Fruit fly (Drosophila melanogaster) whole organism, embryonic: ENCODE measurements around the gene IntS2.

Experiments
- Asciz ChIP-seq: fragments of 200-800 bp; sonication (Bioruptor generic); optimal IDR thresholded peaks from 2 replicates; lab custom pipeline; 2017; ENCODE audit warnings: missing biosample characterization, mild to moderate bottlenecking, missing genetic modification characterization, missing genetic modification reagents
- Atf-2 ChIP-seq: fragments of 200-800 bp; sonication (Bioruptor generic); optimal IDR thresholded peaks from 2 replicates; lab custom pipeline; 2016; ENCODE audit warnings: missing biosample characterization, missing genetic modification characterization
- B-H2 ChIP-seq: fragments of 200-800 bp; sonication (Bioruptor generic); optimal IDR thresholded peaks from 2 replicates; lab custom pipeline; 2018; ENCODE audit warnings: missing biosample characterization, mild to moderate bottlenecking, missing genetic modification characterization
- Bgb ChIP-seq: fragments of 200-800 bp; sonication (Bioruptor generic); IDR thresholded peaks from 2 replicates; pipeline ENCODE4 v1.3.6; 2022; ENCODE audit warnings: missing biosample characterization, missing genetic modification characterization; ENCODE audit not compliant: partially characterized antibody
- Bteb2 ChIP-seq: fragments of 200-800 bp; sonication (Bioruptor generic); optimal IDR thresholded peaks from 2 replicates; lab custom pipeline; 2016; ENCODE audit warnings: missing biosample characterization, missing genetic modification characterization
- CG1024 ChIP-seq: fragments of 200-800 bp; sonication (Bioruptor generic); IDR thresholded peaks from 2 replicates; pipeline ENCODE4 v1.3.6; 2022; ENCODE audit warnings: missing biosample characterization, missing genetic modification characterization
- CG10462 ChIP-seq: fragments of 200-800 bp; sonication (Bioruptor generic); optimal IDR thresholded peaks from 2 replicates; lab custom pipeline; 2016; ENCODE audit warnings: missing biosample characterization, missing genetic modification characterization
- CG11247 ChIP-seq: fragments of 200-800 bp; sonication (Bioruptor generic); IDR thresholded peaks from 2 replicates; pipeline ENCODE4 v1.3.6; 2022; ENCODE audit warnings: missing biosample characterization, missing genetic modification characterization
- CG11398 ChIP-seq: fragments of 200-800 bp; sonication (Bioruptor generic); optimal IDR thresholded peaks from 2 replicates; lab custom pipeline; 2016; ENCODE audit warnings: missing biosample characterization, missing genetic modification characterization
- CG11696 ChIP-seq: fragments of 200-800 bp; sonication (Bioruptor generic); IDR thresholded peaks from 2 replicates; pipeline ENCODE4 v1.3.6; 2022; ENCODE audit warnings: missing biosample characterization, missing genetic modification characterization
- CG1233 ChIP-seq: fragments of 200-800 bp; sonication (Bioruptor generic); optimal IDR thresholded peaks from 4 replicates; lab custom pipeline; 2018; ENCODE audit warnings: missing biosample characterization, mild to moderate bottlenecking, missing genetic modification characterization
- CG14710 ChIP-seq: fragments of 200-800 bp; sonication (Bioruptor generic); optimal IDR thresholded peaks from 3 replicates; lab custom pipeline; 2019; ENCODE audit warnings: missing biosample characterization, mild to moderate bottlenecking, missing genetic modification characterization, moderate library complexity
- CG14860 ChIP-seq: fragments of 200-800 bp; sonication (Bioruptor generic); IDR thresholded peaks from 3 replicates; pipeline ENCODE4 v1.3.6; 2022; ENCODE audit warnings: missing biosample characterization, missing genetic modification characterization; ENCODE audit not compliant: partially characterized antibody
- CG16863 ChIP-seq: fragments of 200-800 bp; sonication (Bioruptor generic); optimal IDR thresholded peaks from 3 replicates; lab custom pipeline; 2016; ENCODE audit warnings: missing biosample characterization, missing genetic modification characterization
- CG17186 ChIP-seq: fragments of 200-800 bp; sonication (Bioruptor generic); optimal IDR thresholded peaks from 3 replicates; lab custom pipeline; 2017; ENCODE audit warnings: missing biosample characterization, missing genetic modification reagents, missing genetic modification characterization
- CG2875 ChIP-seq: fragments of 200-800 bp; sonication (Bioruptor generic); optimal IDR thresholded peaks from 2 replicates; lab custom pipeline; 2017; ENCODE audit warnings: missing biosample characterization, mild to moderate bottlenecking, missing genetic modification characterization, missing genetic modification reagents
- CG34224 ChIP-seq: fragments of 200-800 bp; sonication (Bioruptor generic); IDR thresholded peaks from 3 replicates; pipeline ENCODE4 v1.3.6; 2022; ENCODE audit warnings: missing biosample characterization, missing genetic modification characterization; ENCODE audit not compliant: partially characterized antibody
- CG4282 ChIP-seq: fragments of 200-800 bp; sonication (Bioruptor generic); optimal IDR thresholded peaks from 2 replicates; lab custom pipeline; 2016; ENCODE audit warnings: missing biosample characterization, missing genetic modification characterization
- CG4820 ChIP-seq: fragments of 200-800 bp; sonication (Bioruptor generic); optimal IDR thresholded peaks from 3 replicates; lab custom pipeline; 2016; ENCODE audit warnings: missing biosample characterization, missing genetic modification characterization
- CG7271 ChIP-seq: fragments of 200-800 bp; sonication (Bioruptor generic); optimal IDR thresholded peaks from 2 replicates; lab custom pipeline; 2018; ENCODE audit warnings: missing biosample characterization, mild to moderate bottlenecking, missing genetic modification characterization, moderate library complexity
- CG7786 ChIP-seq: fragments of 200-800 bp; sonication (Bioruptor generic); optimal IDR thresholded peaks from 2 replicates; lab custom pipeline; 2016; ENCODE audit warnings: missing biosample characterization, missing genetic modification characterization
- CG7928 ChIP-seq: fragments of 200-800 bp; sonication (Bioruptor generic); optimal IDR thresholded peaks from 2 replicates; lab custom pipeline; 2017; ENCODE audit warnings: missing biosample characterization, mild to moderate bottlenecking, missing genetic modification characterization
- CG8089 ChIP-seq: fragments of 200-800 bp; sonication (Bioruptor generic); optimal IDR thresholded peaks from 3 replicates; lab custom pipeline; 2016; ENCODE audit warnings: missing biosample characterization, missing genetic modification characterization
- CG8290 ChIP-seq, 3 experiments: fragments of 200-800 bp; sonication (Bioruptor generic); optimal IDR thresholded peaks; 2 replicates each; lab custom pipeline; 2016 to 2019; ENCODE audit warnings: missing biosample characterization in 3 of 3, missing genetic modification characterization in 3 of 3, mild to moderate bottlenecking in 2 of 3, moderate library complexity in 1 of 3
- CG8478 ChIP-seq: fragments of >200 bp; optimal IDR thresholded peaks from 2 replicates; lab custom pipeline; 2018
- CG8944 ChIP-seq: fragments of 200-800 bp; sonication (Bioruptor generic); optimal IDR thresholded peaks from 3 replicates; lab custom pipeline; 2016; ENCODE audit warnings: missing biosample characterization, missing genetic modification characterization
- E2f2 ChIP-seq: fragments of 200-800 bp; sonication (Bioruptor generic); IDR thresholded peaks from 2 replicates; pipeline ENCODE4 v1.3.6; 2022; ENCODE audit warnings: missing biosample characterization, missing genetic modification characterization
- GATAe ChIP-seq: fragments of 200-800 bp; sonication (Bioruptor generic); conservative IDR thresholded peaks from 2 replicates; pipeline ENCODE4 v1.3.6; 2022; ENCODE audit warnings: missing biosample characterization, missing genetic modification characterization
- Hmr ChIP-seq: fragments of 200-800 bp; sonication (Bioruptor generic); optimal IDR thresholded peaks from 3 replicates; lab custom pipeline; 2017; ENCODE audit warnings: mild to moderate bottlenecking, missing biosample characterization, missing genetic modification reagents, missing genetic modification characterization
- Rx ChIP-seq: fragments of 200-800 bp; sonication (Bioruptor generic); IDR thresholded peaks from 2 replicates; pipeline ENCODE4 v1.3.6; 2022; ENCODE audit warnings: missing biosample characterization, missing genetic modification characterization
- Spps ChIP-seq: fragments of 200-800 bp; sonication (Bioruptor generic); optimal IDR thresholded peaks from 2 replicates; lab custom pipeline; 2018; ENCODE audit warnings: missing biosample characterization, mild to moderate bottlenecking, missing genetic modification characterization
- fd3F ChIP-seq: fragments of 200-800 bp; sonication (Bioruptor generic); optimal IDR thresholded peaks from 2 replicates; lab custom pipeline; 2018; ENCODE audit warnings: missing biosample characterization, mild to moderate bottlenecking, missing genetic modification characterization, moderate library complexity
- fru ChIP-seq: fragments of >200 bp; optimal IDR thresholded peaks from 2 replicates; lab custom pipeline; 2017
- gce ChIP-seq: fragments of 200-800 bp; sonication (Bioruptor generic); IDR thresholded peaks from 3 replicates; pipeline ENCODE4 v1.3.6; 2022; ENCODE audit warnings: missing biosample characterization, missing genetic modification characterization
- gfzf ChIP-seq: fragments of 200-800 bp; sonication (Bioruptor generic); optimal IDR thresholded peaks from 2 replicates; lab custom pipeline; 2016; ENCODE audit warnings: missing biosample characterization, mild to moderate bottlenecking, missing genetic modification characterization, moderate library complexity
- gro ChIP-seq: fragments of 200-800 bp; sonication (Bioruptor generic); optimal IDR thresholded peaks from 2 replicates; lab custom pipeline; 2016; ENCODE audit warnings: missing biosample characterization, missing genetic modification characterization
- h ChIP-seq: fragments of >200 bp; optimal IDR thresholded peaks from 2 replicates; lab custom pipeline; 2017
- kay ChIP-seq: fragments of 200-800 bp; sonication (Bioruptor generic); optimal IDR thresholded peaks from 2 replicates; lab custom pipeline; 2016; ENCODE audit warnings: missing biosample characterization, missing genetic modification characterization
- ken ChIP-seq: fragments of 200-800 bp; sonication (Bioruptor generic); IDR thresholded peaks from 3 replicates; pipeline ENCODE4 v1.3.6; 2022; ENCODE audit warnings: missing biosample characterization, missing genetic modification characterization
- lbe ChIP-seq: fragments of 200-800 bp; sonication (Bioruptor generic); optimal IDR thresholded peaks from 2 replicates; lab custom pipeline; 2016; ENCODE audit warnings: missing biosample characterization, mild to moderate bottlenecking, missing genetic modification characterization
- lilli ChIP-seq: fragments of 200-800 bp; sonication (Bioruptor generic); optimal IDR thresholded peaks from 3 replicates; lab custom pipeline; 2016; ENCODE audit warnings: missing biosample characterization, missing genetic modification characterization
- lmd ChIP-seq: fragments of 200-800 bp; sonication (Bioruptor generic); IDR thresholded peaks from 2 replicates; pipeline ENCODE4 v1.3.6; 2022; ENCODE audit warnings: missing biosample characterization, missing genetic modification characterization
- nau ChIP-seq: fragments of 200-800 bp; sonication (Bioruptor generic); optimal IDR thresholded peaks from 3 replicates; lab custom pipeline; 2017; ENCODE audit warnings: missing biosample characterization, mild to moderate bottlenecking, missing genetic modification characterization, missing genetic modification reagents
- pzg ChIP-seq: fragments of 200-800 bp; sonication (Bioruptor generic); optimal IDR thresholded peaks from 3 replicates; lab custom pipeline; 2018; ENCODE audit warnings: missing biosample characterization, mild to moderate bottlenecking, missing genetic modification characterization, moderate library complexity
- ro ChIP-seq: fragments of 200-800 bp; sonication (Bioruptor generic); IDR thresholded peaks from 2 replicates; pipeline ENCODE4 v1.3.6; 2022; ENCODE audit warnings: missing biosample characterization, missing genetic modification characterization
- row ChIP-seq: fragments of 200-800 bp; sonication (Bioruptor generic); IDR thresholded peaks from 3 replicates; pipeline ENCODE4 v1.3.6; 2022; ENCODE audit warnings: missing biosample characterization, missing genetic modification characterization
- salm ChIP-seq: fragments of 200-800 bp; sonication (Bioruptor generic); optimal IDR thresholded peaks from 2 replicates; lab custom pipeline; 2018; ENCODE audit warnings: missing biosample characterization, mild to moderate bottlenecking, missing genetic modification characterization
- seq ChIP-seq: fragments of 200-800 bp; sonication (Bioruptor generic); IDR thresholded peaks from 2 replicates; pipeline ENCODE4 v1.3.6; 2022; ENCODE audit warnings: missing biosample characterization, missing genetic modification characterization
- ssp ChIP-seq: fragments of 200-800 bp; sonication (Bioruptor generic); IDR thresholded peaks from 2 replicates; pipeline ENCODE4 v1.3.6; 2022; ENCODE audit warnings: missing biosample characterization, missing genetic modification characterization
- sug ChIP-seq: fragments of 200-800 bp; optimal IDR thresholded peaks from 2 replicates; lab custom pipeline; 2019; ENCODE audit warnings: missing biosample characterization, mild to moderate bottlenecking, missing genetic modification characterization, moderate library complexity
- tll ChIP-seq, 2 experiments: fragments of 200-800 bp in 1 of 2; fragments of >200 bp in 1 of 2; sonication (Bioruptor generic) in 1 of 2; optimal IDR thresholded peaks; 2 replicates each; lab custom pipeline; 2017 to 2019; ENCODE audit warnings: missing biosample characterization in 2 of 2, missing genetic modification characterization in 2 of 2, mild to moderate bottlenecking in 1 of 2, moderate library complexity in 1 of 2
- tx ChIP-seq: fragments of 200-800 bp; sonication (Bioruptor generic); optimal IDR thresholded peaks from 2 replicates; lab custom pipeline; 2016; ENCODE audit warnings: missing biosample characterization, missing genetic modification characterization
- wdn ChIP-seq: fragments of 200-800 bp; sonication (Bioruptor generic); IDR thresholded peaks from 2 replicates; pipeline ENCODE4 v1.3.6; 2022; ENCODE audit warnings: missing biosample characterization, missing genetic modification characterization

Gene IntS2

DNA sequence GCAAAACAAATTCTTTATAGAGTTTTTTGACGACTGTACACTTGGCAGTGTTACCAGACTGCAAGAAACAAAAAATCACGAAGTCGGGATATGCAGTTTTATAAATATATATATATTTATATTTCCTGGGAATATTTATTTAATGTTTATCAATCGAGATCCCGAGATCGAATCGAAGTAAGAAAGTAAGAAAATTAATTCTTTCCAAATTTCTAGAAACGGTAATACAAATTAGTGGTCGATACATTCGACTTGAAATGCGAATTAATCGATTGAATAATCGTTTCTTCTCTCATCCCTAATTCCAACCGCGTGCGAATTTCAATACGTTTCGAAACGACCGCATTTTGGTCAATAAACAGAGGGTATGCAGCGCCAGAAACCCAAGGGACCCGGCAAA, 20.6 kb downstream of the IntS2 start, which contains the start of the genes CG8289 and CG5800 (continued):
- TF ChIP-seq gce, result no peak
- no peak for TF ChIP-seq seq (GFP tag; lab: Robert Waterston, UW)
- TF ChIP-seq CG4282, result no peak
- no peak for TF ChIP-seq CG7928
- TF ChIP-seq Spps (tag; lab: Kevin White, UChicago), result no peak
- TF ChIP-seq CG7786, result no peak
- TF ChIP-seq CG11398 (GFP tag; lab: Kevin White, UChicago), result no peak
- no peak for TF ChIP-seq lmd (GFP tag; lab: Robert Waterston, UW)
- TF ChIP-seq GATAe (GFP tag; lab: Robert Waterston, UW), result no peak
- TF ChIP-seq sug, result no peak
- TF ChIP-seq ssp (GFP tag; lab: Robert Waterston, UW), result no peak
- no peak for TF ChIP-seq CG8944 (GFP tag; lab: Kevin White, UChicago)
- no peak for TF ChIP-seq kay (GFP tag; lab: Kevin White, UChicago)
- no peak for TF ChIP-seq CG16863 (GFP tag; lab: Kevin White, UChicago)
- no peak for TF ChIP-seq CG1233 (GFP tag; lab: Kevin White, UChicago)
- TF ChIP-seq row (GFP tag; lab: Robert Waterston, UW), result peak; percentile 68
- no peak for TF ChIP-seq ro (GFP tag; lab: Robert Waterston, UW)
- no peak for TF ChIP-seq ken (GFP tag; lab: Robert Waterston, UW)
- TF ChIP-seq CG34224 (GFP tag; lab: Robert Waterston, UW), result peak; percentile 69
- TF ChIP-seq CG10462 (GFP tag; lab: Kevin White, UChicago), result no peak
- peak; percentile 47 for TF ChIP-seq Bgb (GFP tag; lab: Robert Waterston, UW)
- no peak for TF ChIP-seq salm (tag; lab: Kevin White, UChicago)
- TF ChIP-seq CG1024 (GFP tag; lab: Robert Waterston, UW), result no peak
- TF ChIP-seq CG14710 (tag; lab: Kevin White, UChicago), result peak; percentile 79
- TF ChIP-seq gro (GFP tag; lab: Kevin White, UChicago), result no peak
- TF ChIP-seq B-H2, result peak; percentile 28
- no peak for TF ChIP-seq CG8478 (lab: Kevin White, UChicago)
- no peak for TF ChIP-seq CG8290 (GFP tag; optimal IDR thresholded peaks at IDR 0.05; lab: Kevin White, UChicago)
- no peak for TF ChIP-seq CG8290 (tag; optimal IDR thresholded peaks at IDR 0.05; lab: Kevin White, UChicago)
- TF ChIP-seq CG8089 (GFP tag; lab: Kevin White, UChicago), result no peak
- no peak for TF ChIP-seq CG17186 (GFP tag; lab: Kevin White, UChicago)
- TF ChIP-seq CG2875 (GFP tag; lab: Kevin White, UChicago), result no peak
- no peak for TF ChIP-seq CG11247 (GFP tag; lab: Robert Waterston, UW)
- no peak for TF ChIP-seq CG14860 (GFP tag; lab: Robert Waterston, UW)
- TF ChIP-seq nau (GFP tag; lab: Kevin White, UChicago), result no peak
- TF ChIP-seq CG7271 (tag; lab: Kevin White, UChicago), result no peak
- peak; percentile 58 for TF ChIP-seq E2f2 (GFP tag; lab: Robert Waterston, UW)
- no peak for TF ChIP-seq Atf-2 (GFP tag; lab: Kevin White, UChicago)
- peak; percentile 49 for TF ChIP-seq pzg (GFP tag; lab: Kevin White, UChicago)
- TF ChIP-seq h (lab: Kevin White, UChicago), result no peak
- TF ChIP-seq Asciz (GFP tag; lab: Kevin White, UChicago), result no peak
- no peak for TF ChIP-seq fd3F
- no peak for TF ChIP-seq CG11696
- no peak for TF ChIP-seq tx (GFP tag; lab: Kevin White, UChicago)
- TF ChIP-seq Rx (GFP tag; lab: Robert Waterston, UW), result no peak
- no peak for TF ChIP-seq tll (GFP tag; optimal IDR thresholded peaks at IDR 0.05; lab: Kevin White, UChicago)
- TF ChIP-seq CG4820 (GFP tag; lab: Kevin White, UChicago), result no peak
- no peak for TF ChIP-seq lilli (GFP tag; lab: Kevin White, UChicago)
- no peak for TF ChIP-seq Hmr (GFP tag; lab: Kevin White, UChicago)
- peak; percentile 59 for TF ChIP-seq gfzf (GFP tag; lab: Kevin White, UChicago)
- peak; percentile 21 for TF ChIP-seq lbe (GFP tag; lab: Kevin White, UChicago)
- no peak for TF ChIP-seq fru
- TF ChIP-seq wdn (GFP tag; lab: Robert Waterston, UW), result no peak
- TF ChIP-seq Bteb2 (GFP tag; lab: Kevin White, UChicago), result no peak
